Fruit fly (Drosophila melanogaster) whole organism, pupa: ENCODE results near the gene CG33298.

Source experiments
- CG10348 ChIP-seq: fragments of 200-800 bp; sonication (Bioruptor generic); IDR thresholded peaks from 2 replicates; pipeline ENCODE4 v1.3.6; 2022; ENCODE audit warnings: missing biosample characterization, missing genetic modification characterization
- CG12605 ChIP-seq: fragments of 200-800 bp; sonication (Bioruptor generic); IDR thresholded peaks from 2 replicates; pipeline ENCODE4 v1.3.6; 2022; ENCODE audit warnings: missing biosample characterization, missing genetic modification characterization
- CG13204 ChIP-seq: fragments of 200-800 bp; sonication (Bioruptor generic); optimal IDR thresholded peaks from 2 replicates; lab custom pipeline; 2018; ENCODE audit warnings: missing biosample characterization, mild to moderate bottlenecking, missing genetic modification characterization, moderate library complexity
- CG14655 ChIP-seq: fragments of 200-800 bp; sonication (Bioruptor generic); optimal IDR thresholded peaks from 3 replicates; lab custom pipeline; 2017; ENCODE audit warnings: mild to moderate bottlenecking, missing biosample characterization, missing genetic modification reagents, missing genetic modification characterization
- CG15710 ChIP-seq: fragments of 200-800 bp; sonication (Bioruptor generic); optimal IDR thresholded peaks from 2 replicates; lab custom pipeline; 2018; ENCODE audit warnings: missing biosample characterization, mild to moderate bottlenecking, missing genetic modification characterization, moderate library complexity
- CG17806 ChIP-seq: fragments of 200-800 bp; sonication (Bioruptor generic); optimal IDR thresholded peaks from 2 replicates; lab custom pipeline; 2018; ENCODE audit warnings: missing biosample characterization, mild to moderate bottlenecking, missing genetic modification characterization, moderate library complexity
- CG32121 ChIP-seq: fragments of 200-800 bp; sonication (Bioruptor generic); IDR thresholded peaks from 2 replicates; pipeline ENCODE4 v1.3.6; 2022; ENCODE audit warnings: missing biosample characterization, missing genetic modification characterization
- CG34367 ChIP-seq: fragments of 200-800 bp; sonication (Bioruptor generic); optimal IDR thresholded peaks from 2 replicates; lab custom pipeline; 2018; ENCODE audit warnings: missing biosample characterization, mild to moderate bottlenecking, missing genetic modification characterization
- CG4496 ChIP-seq: fragments of 200-800 bp; sonication (Bioruptor generic); IDR thresholded peaks from 3 replicates; pipeline ENCODE4 v1.3.6; 2022; ENCODE audit warnings: missing biosample characterization, missing genetic modification characterization
- CG8159 ChIP-seq: fragments of 200-800 bp; sonication (Bioruptor generic); optimal IDR thresholded peaks from 3 replicates; lab custom pipeline; 2018; ENCODE audit warnings: missing biosample characterization, mild to moderate bottlenecking, missing genetic modification characterization, moderate library complexity
- CG8301 ChIP-seq: fragments of 200-800 bp; sonication (Bioruptor generic); optimal IDR thresholded peaks from 2 replicates; lab custom pipeline; 2018; ENCODE audit warnings: missing biosample characterization, mild to moderate bottlenecking, missing genetic modification characterization
- CG9948 ChIP-seq: fragments of 200-800 bp; sonication (Bioruptor generic); optimal IDR thresholded peaks from 2 replicates; lab custom pipeline; 2018; ENCODE audit warnings: missing biosample characterization, mild to moderate bottlenecking, missing genetic modification characterization, moderate library complexity
- D1 ChIP-seq: fragments of 200-800 bp; sonication (Bioruptor generic); optimal IDR thresholded peaks from 2 replicates; lab custom pipeline; 2018; ENCODE audit warnings: missing biosample characterization, mild to moderate bottlenecking, missing genetic modification characterization, moderate library complexity
- EcR ChIP-seq: fragments of 200-800 bp; sonication (Bioruptor generic); optimal IDR thresholded peaks from 3 replicates; lab custom pipeline; 2019; ENCODE audit warnings: missing biosample characterization, missing genetic modification characterization, mild to moderate bottlenecking, moderate library complexity, missing genetic modification reagents
- Ets98B ChIP-seq: fragments of 200-800 bp; sonication (Bioruptor generic); IDR thresholded peaks from 2 replicates; pipeline ENCODE4 v1.3.6; 2022; ENCODE audit warnings: missing biosample characterization, missing genetic modification characterization
- Pif1A ChIP-seq: fragments of 200-800 bp; sonication (Bioruptor generic); optimal IDR thresholded peaks from 3 replicates; lab custom pipeline; 2016; ENCODE audit warnings: missing biosample characterization, missing genetic modification characterization
- Pif1B ChIP-seq: fragments of 200-800 bp; sonication (Bioruptor generic); optimal IDR thresholded peaks from 3 replicates; lab custom pipeline; 2016; ENCODE audit warnings: missing biosample characterization, missing genetic modification characterization
- Snoo ChIP-seq: fragments of 200-800 bp; sonication (Bioruptor generic); optimal IDR thresholded peaks from 3 replicates; lab custom pipeline; 2017; ENCODE audit warnings: missing biosample characterization, mild to moderate bottlenecking, missing genetic modification characterization, inconsistent platforms
- fd96Ca ChIP-seq: fragments of 200-800 bp; sonication (Bioruptor generic); IDR thresholded peaks from 3 replicates; pipeline ENCODE4 v1.3.6; 2022; ENCODE audit warnings: missing biosample characterization, missing genetic modification characterization
- gl ChIP-seq: fragments of 200-800 bp; sonication (Bioruptor generic); optimal IDR thresholded peaks from 2 replicates; lab custom pipeline; 2018; ENCODE audit warnings: missing biosample characterization, mild to moderate bottlenecking, missing genetic modification characterization
- rn ChIP-seq: fragments of 200-800 bp; sonication (Bioruptor generic); IDR thresholded peaks from 2 replicates; pipeline ENCODE4 v1.3.6; 2022; ENCODE audit warnings: missing biosample characterization, missing genetic modification characterization

The CG33298 gene

DNA sequence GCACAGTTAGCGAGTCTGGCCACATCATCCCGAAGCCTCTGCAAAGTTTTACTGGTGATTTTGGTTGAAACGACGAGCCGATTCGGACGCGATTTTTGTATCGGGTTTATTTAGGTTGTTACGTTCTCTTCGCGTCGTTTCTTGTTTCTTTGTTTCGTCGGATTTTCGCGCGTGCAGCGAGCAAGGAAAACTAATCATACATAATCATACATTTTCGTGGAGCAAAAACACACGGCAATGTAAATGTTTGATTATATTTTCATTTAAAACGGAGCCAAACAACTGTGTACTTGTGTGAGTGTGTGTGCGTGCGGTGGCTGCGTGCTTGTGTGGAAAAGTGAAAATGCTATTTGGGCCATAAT lies at the start of gene CG33298:
Gene CG33298, plus strand, starts transcription at position 57 of the 362 bp plus-strand sequence.
- TF ChIP-seq CG10348 (GFP tag; lab: Robert Waterston, UW), result no peak
- peak; percentile 30 for TF ChIP-seq D1 (tag; lab: Kevin White, UChicago)
- TF ChIP-seq CG13204, result no peak
- no peak; the same call in 1 of the 2 replicates for TF ChIP-seq Ets98B (GFP tag; lab: Robert Waterston, UW)

DNA sequence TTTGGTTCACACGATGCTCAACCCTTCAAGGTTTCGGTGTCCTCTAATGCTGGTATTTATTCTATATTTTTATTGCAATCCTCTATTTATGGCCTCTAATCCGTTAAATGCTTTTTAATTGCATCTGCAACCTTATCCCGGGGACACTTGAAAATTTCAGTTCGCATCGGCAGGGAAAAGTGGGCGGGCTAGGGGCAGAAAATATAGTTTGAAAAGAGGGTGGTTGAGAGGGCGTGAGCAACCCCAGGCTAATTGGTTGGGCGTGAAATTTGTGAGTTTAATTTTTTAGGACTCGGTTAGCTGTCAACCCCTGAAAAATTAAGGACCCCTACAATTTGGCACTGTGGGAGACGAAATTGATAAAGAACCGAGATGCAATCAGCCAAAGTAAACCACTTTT lies 49.5 kb upstream of the CG33298 start:
- TF ChIP-seq Pif1B (GFP tag; lab: Kevin White, UChicago) (no peak), CG9948 (tag; lab: Kevin White, UChicago) (no peak), CG4496 (GFP tag; lab: Robert Waterston, UW) (no peak), CG34367 (tag; lab: Kevin White, UChicago) (no peak), Ets98B (GFP tag; lab: Robert Waterston, UW) (no peak), CG15710 (tag; lab: Kevin White, UChicago) (no peak), CG14655 (GFP tag; lab: Kevin White, UChicago) (no peak), CG12605 (GFP tag; lab: Robert Waterston, UW) (no peak), CG13204 (no peak), D1 (tag; lab: Kevin White, UChicago) (no peak), CG17806 (tag; lab: Kevin White, UChicago) (no peak)

DNA sequence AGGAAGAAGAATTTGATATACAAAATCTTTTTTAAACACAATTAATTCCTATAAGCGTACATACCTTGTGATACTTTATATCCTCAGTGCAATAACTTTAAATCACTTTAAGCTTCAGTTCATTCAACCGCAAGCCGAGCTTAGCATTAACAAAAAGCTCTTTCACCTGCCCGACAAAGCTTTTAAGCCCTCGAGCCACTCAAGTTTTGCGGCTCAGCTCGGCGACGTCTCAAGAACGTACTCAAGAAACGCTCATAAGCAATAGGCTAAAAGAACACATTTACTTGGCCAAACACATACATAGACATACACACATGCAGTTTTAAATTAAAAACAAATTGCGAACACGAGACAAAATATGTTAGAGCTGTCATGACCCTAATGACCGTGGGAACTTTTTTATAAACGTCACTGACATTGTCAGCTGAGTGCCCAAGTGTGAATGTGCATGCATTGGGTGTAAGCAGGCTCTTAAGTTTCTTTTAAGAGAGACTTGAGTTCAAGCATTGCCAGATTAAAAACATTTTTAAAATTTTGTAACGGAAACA lies 48.8 kb upstream of the CG33298 start:
- TF ChIP-seq EcR (GFP tag; lab: Kevin White, UChicago) (peak; percentile 93), CG32121 (GFP tag; lab: Robert Waterston, UW) (no peak)

DNA sequence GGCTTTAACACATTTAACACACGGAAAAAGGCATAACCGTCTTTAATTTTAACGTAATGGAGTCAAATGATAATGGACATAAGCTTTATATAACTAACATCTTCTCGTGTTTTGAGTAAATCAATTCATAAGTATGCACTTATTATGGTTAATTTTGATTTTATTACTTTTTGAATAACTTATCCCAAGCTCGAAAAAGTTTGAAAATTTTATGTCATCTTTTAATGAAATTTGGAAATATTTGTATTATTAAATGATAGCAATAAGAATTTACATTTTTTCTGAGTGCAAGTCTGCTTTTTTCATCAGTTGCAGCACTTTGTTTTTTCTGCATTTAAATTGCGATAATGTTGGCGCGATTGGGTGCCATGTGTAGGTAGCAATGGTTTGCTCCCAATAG lies 47.5 kb upstream of the CG33298 start:
- TF ChIP-seq Ets98B (GFP tag; lab: Robert Waterston, UW) (peak; percentile 44; the same call in 1 of the 2 replicates), Snoo (peak; percentile 12), CG9948 (tag; lab: Kevin White, UChicago) (peak; percentile 69), D1 (tag; lab: Kevin White, UChicago) (no peak), CG10348 (GFP tag; lab: Robert Waterston, UW) (no peak), CG17806 (tag; lab: Kevin White, UChicago) (peak; percentile 62), CG8301 (peak; percentile 56), CG8159 (peak; percentile 69), EcR (GFP tag; lab: Kevin White, UChicago) (no peak), Pif1A (GFP tag; lab: Kevin White, UChicago) (peak; percentile 54), CG12605 (GFP tag; lab: Robert Waterston, UW) (0 out of 2 replicates have a peak, but pooled peaks have one; percentile 10), CG13204 (no peak), CG32121 (GFP tag; lab: Robert Waterston, UW) (peak; percentile 73), CG34367 (tag; lab: Kevin White, UChicago) (peak; percentile 48), Pif1B (GFP tag; lab: Kevin White, UChicago) (peak; percentile 40), rn (GFP tag; lab: Robert Waterston, UW) (peak; percentile 55), CG15710 (tag; lab: Kevin White, UChicago) (peak; percentile 57), CG14655 (GFP tag; lab: Kevin White, UChicago) (peak; percentile 74), fd96Ca (GFP tag; lab: Robert Waterston, UW) (no peak), CG4496 (GFP tag; lab: Robert Waterston, UW) (peak; percentile 82), gl (tag; lab: Kevin White, UChicago) (no peak)

DNA sequence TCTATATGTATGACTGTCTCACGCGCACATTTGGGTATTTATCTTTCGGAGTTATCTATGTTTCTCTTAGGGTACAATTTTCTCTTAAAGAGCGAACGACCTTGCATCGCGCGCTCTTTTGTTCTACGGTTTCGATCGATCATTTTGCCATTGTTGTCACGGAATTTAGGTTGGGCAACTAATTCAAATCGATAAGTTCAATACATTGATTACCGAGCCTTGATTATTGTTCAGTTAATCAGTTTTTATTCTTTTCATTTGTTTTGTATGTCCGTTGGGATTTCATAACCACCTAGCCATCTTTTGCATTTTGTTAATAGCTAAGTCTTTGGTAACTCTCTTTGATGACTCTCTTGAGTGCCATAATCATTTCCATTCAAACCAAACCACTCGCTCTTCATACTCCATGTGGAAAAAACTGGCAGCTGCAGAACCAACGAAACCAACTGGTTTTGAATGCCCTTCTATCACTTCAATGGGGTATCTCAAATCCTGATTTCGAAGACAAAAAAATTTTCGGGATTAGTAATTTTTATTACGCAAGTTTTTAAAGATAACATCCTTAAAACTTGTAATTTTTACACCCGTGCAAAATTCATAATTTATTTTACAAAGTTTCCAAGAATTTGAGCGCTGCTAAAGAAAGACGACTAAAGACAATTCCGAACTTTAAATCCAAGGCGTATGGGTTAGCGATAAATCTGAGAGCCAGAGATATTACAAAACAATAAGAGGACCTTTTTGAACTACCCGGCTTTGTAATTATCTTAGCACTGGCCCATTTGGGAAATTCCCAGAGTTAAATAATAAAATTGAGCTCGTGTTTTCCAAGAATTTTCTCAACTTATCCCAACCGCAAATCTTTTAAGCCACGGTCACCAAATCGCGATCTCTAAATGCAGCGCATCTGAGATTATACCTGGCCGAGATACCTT lies 46.7 kb upstream of the CG33298 start:
- no peak for TF ChIP-seq CG8159
- TF ChIP-seq CG14655 (GFP tag; lab: Kevin White, UChicago), result peak; percentile 2
- no peak for TF ChIP-seq CG34367 (tag; lab: Kevin White, UChicago)
- TF ChIP-seq CG8301, result no peak
- TF ChIP-seq Pif1B (GFP tag; lab: Kevin White, UChicago), result no peak
- no peak for TF ChIP-seq CG4496 (GFP tag; lab: Robert Waterston, UW)
- no peak for TF ChIP-seq CG32121 (GFP tag; lab: Robert Waterston, UW)
- TF ChIP-seq Snoo, result peak; percentile 20
- peak; percentile 57 for TF ChIP-seq EcR (GFP tag; lab: Kevin White, UChicago)

DNA sequence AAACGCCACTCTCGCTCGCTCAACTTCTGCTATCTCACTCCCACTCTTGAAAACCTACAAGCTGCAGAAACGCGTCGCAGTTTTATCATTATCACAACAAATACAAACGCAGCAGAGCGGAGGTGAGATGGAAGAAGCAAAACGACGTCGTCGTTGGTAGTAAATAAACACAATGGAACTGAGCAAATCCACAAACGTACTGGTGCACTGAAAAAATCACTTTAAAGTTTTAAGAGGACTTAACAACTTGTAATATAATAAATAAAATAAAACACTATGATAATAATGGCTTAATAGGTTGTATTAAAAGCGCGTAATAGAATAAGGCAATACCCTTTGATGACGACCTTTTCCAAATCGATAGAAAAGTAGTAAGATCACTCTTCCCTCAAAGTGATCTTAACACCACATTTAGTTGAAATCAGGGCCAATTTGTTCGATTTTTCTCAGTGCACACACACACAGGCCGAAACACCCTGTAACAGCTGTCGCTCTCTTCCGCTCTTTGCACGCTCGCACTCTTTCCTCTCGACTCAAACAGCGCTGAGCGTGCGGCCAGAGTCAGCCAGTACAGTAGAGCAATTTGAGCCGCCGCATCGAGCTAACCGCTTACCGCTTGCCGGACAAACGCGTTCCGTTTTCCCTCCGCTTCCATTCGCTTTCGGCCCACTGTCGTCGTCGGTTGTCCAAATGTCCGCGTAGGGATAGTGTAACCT lies 45.9 kb upstream of the CG33298 start:
- TF ChIP-seq EcR (GFP tag; lab: Kevin White, UChicago), result peak; percentile 51
- peak; percentile 91 for TF ChIP-seq CG34367 (tag; lab: Kevin White, UChicago)
- TF ChIP-seq CG10348 (GFP tag; lab: Robert Waterston, UW), result peak; percentile 88
- TF ChIP-seq CG13204, result peak; percentile 92
- TF ChIP-seq CG17806 (tag; lab: Kevin White, UChicago), result peak; percentile 92
- peak; percentile 89 for TF ChIP-seq CG12605 (GFP tag; lab: Robert Waterston, UW)
- peak; percentile 97 for TF ChIP-seq CG15710 (tag; lab: Kevin White, UChicago)
- TF ChIP-seq gl (tag; lab: Kevin White, UChicago), result peak; percentile 82
- peak; percentile 97 for TF ChIP-seq Snoo
- peak; percentile 92 for TF ChIP-seq Pif1B (GFP tag; lab: Kevin White, UChicago)
- peak; percentile 95 for TF ChIP-seq CG32121 (GFP tag; lab: Robert Waterston, UW)
- peak; percentile 95 for TF ChIP-seq CG14655 (GFP tag; lab: Kevin White, UChicago)
- TF ChIP-seq D1 (tag; lab: Kevin White, UChicago), result peak; percentile 90
- TF ChIP-seq rn (GFP tag; lab: Robert Waterston, UW), result peak; percentile 85
- TF ChIP-seq CG9948 (tag; lab: Kevin White, UChicago), result peak; percentile 94
- peak; percentile 93 for TF ChIP-seq CG4496 (GFP tag; lab: Robert Waterston, UW)
- TF ChIP-seq CG8159, result peak; percentile 96
- TF ChIP-seq CG8301, result peak; percentile 92
- peak; percentile 97 for TF ChIP-seq fd96Ca (GFP tag; lab: Robert Waterston, UW)
- TF ChIP-seq Ets98B (GFP tag; lab: Robert Waterston, UW), result peak; percentile 92
- TF ChIP-seq Pif1A (GFP tag; lab: Kevin White, UChicago), result peak; percentile 96
